Worm (Caenorhabditis elegans): ENCODE measurements around the gene ceh-87.
A peak's percentile ranks its signal among the peaks of the same experiment; 100 is the strongest.
"Not testable (repeated sequence)": the region's sequence is repeated elsewhere in the genome, so short reads cannot be mapped to it uniquely, and the experiment has no call there.

ceh-87 gene

DNA sequence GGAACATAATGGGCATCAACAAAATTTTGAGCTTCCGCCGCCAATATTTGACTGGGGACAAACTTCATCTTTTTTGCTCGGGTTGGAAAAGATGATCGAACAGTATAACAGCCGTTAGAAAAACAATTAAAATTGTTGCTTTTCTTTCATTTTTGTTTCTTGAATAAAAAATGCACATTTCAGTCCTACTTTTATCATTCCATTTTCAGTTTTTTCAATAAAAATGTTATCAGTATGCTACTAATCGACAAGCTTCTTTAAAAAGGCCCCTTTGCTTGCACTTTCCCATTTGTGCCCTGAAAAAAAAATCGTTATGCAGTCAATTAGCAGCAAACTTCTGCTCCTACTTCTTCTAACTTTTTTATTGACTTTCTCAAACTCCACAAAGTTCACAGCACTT is 42.3 kb downstream of the ceh-87 start, which contains the start of gene F22E5.7:
TSS of gene F22E5.7 (plus strand) at position 301 of the 400 bp plus-strand sequence.
- TF ChIP-seq unc-130 (GFP tag; optimal IDR thresholded peaks at IDR 0.05) (no peak), snpc-3.4 (tag; optimal IDR thresholded peaks at IDR 0.05) (no peak), unc-62 (GFP tag; optimal IDR thresholded peaks at IDR 0.05) (no peak), B0261.1 (tag; optimal IDR thresholded peaks at IDR 0.05) (no peak), ZK185.1 (tag; optimal IDR thresholded peaks at IDR 0.05; ENCODE audit: poor library complexity, severe bottlenecking) (no peak), madf-8 (GFP tag; conservative IDR thresholded peaks at IDR 0.05) (no peak), lin-35 (GFP tag; optimal IDR thresholded peaks at IDR 0.05) (no peak), sdz-38 (tag; optimal IDR thresholded peaks at IDR 0.05) (no peak), madf-3 (GFP tag; IDR thresholded peaks at IDR 0.05) (no peak), F37B4.10 (GFP tag; IDR thresholded peaks at IDR 0.05) (no peak), hlh-12 (tag; optimal IDR thresholded peaks at IDR 0.05) (no peak), ztf-6 (GFP tag; IDR thresholded peaks at IDR 0.05) (no peak), rpc-1 (optimal IDR thresholded peaks at IDR 0.05) (no peak), rpc-1 (tag; optimal IDR thresholded peaks at IDR 0.05) (no peak), ztf-25 (GFP tag; IDR thresholded peaks at IDR 0.05) (no peak), ceh-40 (GFP tag; IDR thresholded peaks at IDR 0.05) (no peak), ztf-3 (GFP tag; optimal IDR thresholded peaks at IDR 0.05) (no peak)

- TF ChIP-seq ceh-27 (GFP tag; optimal IDR thresholded peaks at IDR 0.05) (no peak), lin-54 (GFP tag; optimal IDR thresholded peaks at IDR 0.05) (no peak), nfya-1 (tag; optimal IDR thresholded peaks at IDR 0.05; ENCODE audit: borderline replicate concordance, insufficient read depth) (no peak), attf-6 (GFP tag; IDR thresholded peaks at IDR 0.05) (no peak), aptf-2 (GFP tag; conservative IDR thresholded peaks at IDR 0.05) (no peak), hlh-12 (tag; optimal IDR thresholded peaks at IDR 0.05) (no peak), Y53F4B.3 (GFP tag; IDR thresholded peaks at IDR 0.05) (no peak), C06A6.2 (GFP tag; conservative IDR thresholded peaks at IDR 0.05) (no peak), ets-4 (GFP tag; optimal IDR thresholded peaks at IDR 0.05) (no peak), zim-3 (tag; optimal IDR thresholded peaks at IDR 0.05) (no peak), chd-7 (tag; optimal IDR thresholded peaks at IDR 0.05) (no peak)
Measured at ce11 chrII:2640982-2641381, 43.1 kb downstream of the ceh-87 start, which contains the start of gene F22E5.23. TSS of gene F22E5.23 (plus strand) at chrII:2641282.

DNA sequence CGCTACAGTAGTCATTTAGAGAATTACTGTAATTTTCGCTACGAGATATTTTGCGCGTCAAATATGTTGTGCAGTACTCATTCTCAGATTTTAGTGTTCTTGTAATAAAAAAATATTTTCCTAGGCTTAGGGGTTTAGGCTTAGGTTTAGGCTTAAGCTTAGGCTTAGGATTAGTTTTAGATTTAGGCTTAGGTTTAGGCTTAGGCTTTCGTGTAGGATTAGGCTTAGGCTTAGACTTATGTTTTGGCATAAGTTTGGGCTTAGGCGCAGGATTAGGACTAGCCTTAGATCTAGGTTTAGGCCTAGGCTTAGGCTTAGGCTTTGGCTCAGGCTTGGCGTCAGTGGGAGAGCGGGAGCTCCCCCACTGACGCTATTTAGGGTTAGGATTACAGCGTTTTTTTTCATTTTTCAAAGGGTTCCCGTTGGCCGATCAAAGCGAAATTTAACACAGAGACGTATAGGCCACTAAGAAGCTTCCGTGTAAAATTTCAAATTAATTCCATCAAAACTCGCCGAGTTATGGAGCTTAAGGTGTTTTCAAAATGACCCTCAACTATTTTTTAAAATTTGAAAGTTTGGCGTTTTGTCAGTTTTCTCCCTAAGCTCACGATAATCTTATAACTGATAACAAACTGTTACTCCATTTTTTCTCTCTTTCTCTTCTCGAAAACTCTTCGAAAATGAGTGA is 44.6 kb downstream of the ceh-87 start, which contains the start of gene F22E5.8:
TSS of gene F22E5.8 (plus strand) at position 638 of the 688 bp plus-strand sequence.
- TF ChIP-seq fkh-3 (tag; optimal IDR thresholded peaks at IDR 0.05); K12H6.12 (tag; optimal IDR thresholded peaks at IDR 0.05); madf-6 (GFP tag; IDR thresholded peaks at IDR 0.05): not testable (repeated sequence)

ce11 chrII:2638062-2638461 is 46.0 kb downstream of the ceh-87 start, which contains the start of gene F22E5.9:
TSS of gene F22E5.9 (plus strand) at chrII:2638388.
- TF ChIP-seq mcd-1 (GFP tag; IDR thresholded peaks at IDR 0.05) (peak; percentile 85), efl-1 (GFP tag; optimal IDR thresholded peaks at IDR 0.05) (peak; percentile 30), C06A6.2 (GFP tag; conservative IDR thresholded peaks at IDR 0.05) (no peak), repo-1 (tag; optimal IDR thresholded peaks at IDR 0.05) (no peak), dpl-1 (GFP tag; optimal IDR thresholded peaks at IDR 0.05) (peak; percentile 54), lin-54 (GFP tag; optimal IDR thresholded peaks at IDR 0.05) (peak; percentile 50), Y53G8AR.9 (GFP tag; conservative IDR thresholded peaks at IDR 0.05) (no peak), F57A8.1 (GFP tag; optimal IDR thresholded peaks at IDR 0.05) (no peak)

Measured in whole organism, young adult.